Worm (Caenorhabditis elegans) whole organism, midembryonic: ENCODE data around the gene srw-53.

Experiments
- T22C8.4 ChIP-seq: fragments of 200-800 bp; sonication (Bioruptor generic); IDR thresholded peaks from 2 replicates; pipeline ENCODE4 v1.3.6; 2022; ENCODE audit warnings: missing genetic modification characterization, missing compliant biosample characterization
- cog-1 ChIP-seq: sonication (generic microtip); optimal IDR thresholded peaks from 2 replicates; lab custom pipeline; 2016; ENCODE audit warnings: missing genetic modification characterization, missing compliant biosample characterization
- flt-1 ChIP-seq: fragments of 200-800 bp; sonication (Bioruptor generic); IDR thresholded peaks from 2 replicates; pipeline ENCODE4 v1.3.6; 2022; ENCODE audit warnings: missing genetic modification characterization, missing compliant biosample characterization
- klf-2 ChIP-seq: fragments of 200-800 bp; sonication (Bioruptor generic); conservative IDR thresholded peaks from 2 replicates; pipeline ENCODE4 v1.3.6; 2022; ENCODE audit warnings: missing genetic modification reagents, missing genetic modification characterization, missing compliant biosample characterization
- med-1 ChIP-seq: sonication (generic microtip); optimal IDR thresholded peaks from 2 replicates; lab custom pipeline; 2017; ENCODE audit warnings: missing genetic modification characterization, mild to moderate bottlenecking, missing compliant biosample characterization, antibody characterized with exemption, missing genetic modification reagents; ENCODE audit not compliant: insufficient read depth
- ref-1 ChIP-seq: fragments of 200-800 bp; sonication (Bioruptor generic); conservative IDR thresholded peaks from 2 replicates; pipeline ENCODE4 v1.3.6; 2022; ENCODE audit warnings: missing genetic modification reagents, missing genetic modification characterization, missing compliant biosample characterization
- tab-1 ChIP-seq: fragments of 200-800 bp; sonication (Bioruptor generic); IDR thresholded peaks from 2 replicates; pipeline ENCODE4 v1.3.6; 2022; ENCODE audit warnings: missing genetic modification characterization, missing compliant biosample characterization
- ztf-23 ChIP-seq: fragments of 200-800 bp; sonication (Bioruptor generic); IDR thresholded peaks from 2 replicates; pipeline ENCODE4 v1.3.6; 2022; ENCODE audit warnings: missing genetic modification reagents, missing genetic modification characterization, missing compliant biosample characterization
- ztf-29 ChIP-seq: fragments of 200-800 bp; sonication (Bioruptor generic); IDR thresholded peaks from 2 replicates; pipeline ENCODE4 v1.3.6; 2022; ENCODE audit warnings: missing genetic modification reagents, missing genetic modification characterization, missing compliant biosample characterization

Gene srw-53

ce11 chrV:15940254-15940653 is 3.0 kb upstream of the srw-53 start, which contains the start of gene srw-55:
Gene srw-55, minus strand, starts transcription at chrV:15940354.
- TF ChIP-seq T22C8.4 (no peak), tab-1 (GFP tag; lab: Robert Waterston, UW) (no peak), ztf-29 (GFP tag; lab: Robert Waterston, UW) (no peak), cog-1 (no peak), ztf-23 (no peak), ref-1 (GFP tag; lab: Robert Waterston, UW) (no peak), med-1 (GFP tag; lab: Kevin White, UChicago) (no peak), flt-1 (GFP tag; lab: Robert Waterston, UW) (no peak), klf-2 (GFP tag; lab: Robert Waterston, UW) (no peak)

DNA sequence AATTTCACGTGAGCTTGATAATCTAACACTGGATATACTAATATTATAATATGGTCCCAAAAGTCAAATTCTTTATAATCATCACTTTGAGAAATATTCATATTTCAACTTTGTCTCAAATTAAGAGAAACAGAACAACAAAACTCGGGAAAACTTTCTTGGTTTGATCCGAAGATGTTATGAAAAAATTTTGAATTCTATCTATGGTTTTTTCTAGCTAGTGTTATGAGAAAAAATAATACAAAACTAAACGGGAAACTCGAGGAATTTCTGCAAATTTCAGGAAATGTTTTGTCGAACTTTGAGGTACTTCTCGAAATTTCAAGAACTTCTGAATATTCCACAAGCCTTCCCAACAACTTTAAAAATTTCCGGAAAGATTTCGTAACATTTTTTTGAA is 7.7 kb downstream of the srw-53 start, which contains the start of gene srw-59:
TSS of gene srw-59 (minus strand) at position 101 of the 400 bp plus-strand sequence.
- no peak for TF ChIP-seq T22C8.4
- TF ChIP-seq ref-1 (GFP tag; lab: Robert Waterston, UW): no peak
- no peak for TF ChIP-seq tab-1 (GFP tag; lab: Robert Waterston, UW)
- no peak for TF ChIP-seq ztf-23
- TF ChIP-seq cog-1: no peak
- no peak for TF ChIP-seq med-1 (GFP tag; lab: Kevin White, UChicago)
- TF ChIP-seq klf-2 (GFP tag; lab: Robert Waterston, UW): no peak
- no peak for TF ChIP-seq flt-1 (GFP tag; lab: Robert Waterston, UW)
- TF ChIP-seq ztf-29 (GFP tag; lab: Robert Waterston, UW): no peak

- TF ChIP-seq ref-1 (GFP tag; lab: Robert Waterston, UW) (no peak), med-1 (GFP tag; lab: Kevin White, UChicago) (no peak), flt-1 (GFP tag; lab: Robert Waterston, UW) (no peak), ztf-29 (GFP tag; lab: Robert Waterston, UW) (no peak), klf-2 (GFP tag; lab: Robert Waterston, UW) (no peak), ztf-23 (no peak), cog-1 (no peak), tab-1 (GFP tag; lab: Robert Waterston, UW) (no peak), T22C8.4 (no peak)
Observed at ce11 chrV:15952762-15953161, 9.5 kb downstream of the srw-53 start, which contains the start of gene srw-56. Gene srw-56, minus strand, starts transcription at chrV:15952862.

DNA sequence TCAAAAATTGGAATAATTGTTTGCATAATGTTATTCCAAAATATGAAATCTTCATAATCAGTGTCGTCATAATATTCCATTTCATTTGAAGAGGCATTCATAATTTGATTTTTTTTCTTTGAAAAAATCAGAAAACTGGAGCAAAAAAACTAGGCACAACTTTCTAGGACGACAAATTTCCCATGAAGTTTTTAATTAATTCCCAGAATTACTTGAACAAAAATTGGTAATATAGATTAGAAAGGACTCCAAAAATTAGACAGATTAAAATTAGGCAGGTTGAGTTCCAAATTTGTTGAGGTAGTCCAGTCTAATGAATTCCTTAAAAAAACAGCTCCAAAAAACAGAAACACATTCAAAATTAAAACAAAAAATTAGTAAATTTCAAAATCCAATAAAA is 11.7 kb downstream of the srw-53 start, which contains the start of gene srw-57:
TSS of gene srw-57 (minus strand) at position 101 of the 400 bp plus-strand sequence.
- no peak for TF ChIP-seq cog-1
- no peak for TF ChIP-seq klf-2 (GFP tag; lab: Robert Waterston, UW)
- TF ChIP-seq flt-1 (GFP tag; lab: Robert Waterston, UW): no peak
- TF ChIP-seq ztf-29 (GFP tag; lab: Robert Waterston, UW): no peak
- no peak for TF ChIP-seq ref-1 (GFP tag; lab: Robert Waterston, UW)
- TF ChIP-seq tab-1 (GFP tag; lab: Robert Waterston, UW): no peak
- no peak for TF ChIP-seq ztf-23
- TF ChIP-seq med-1 (GFP tag; lab: Kevin White, UChicago): no peak
- no peak for TF ChIP-seq T22C8.4

DNA sequence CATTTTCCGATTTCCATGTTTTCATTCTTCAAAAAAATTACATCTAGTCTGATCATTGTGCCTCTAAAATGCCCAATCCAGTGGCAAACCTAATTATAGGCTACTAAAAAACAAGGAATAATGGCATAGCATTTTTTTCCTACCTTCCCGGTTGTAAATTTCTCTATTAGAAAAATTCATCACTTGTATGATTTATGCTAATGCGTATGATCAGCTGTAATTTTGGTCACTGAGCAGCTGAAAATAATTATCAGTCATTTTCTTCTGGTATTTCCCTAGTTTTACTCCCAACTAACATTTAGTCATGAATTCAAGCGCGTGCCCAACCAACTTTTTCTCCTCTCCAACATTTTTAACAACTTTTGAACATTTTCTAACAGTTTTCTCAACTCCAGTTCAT is 12.3 kb downstream of the srw-53 start, which contains the start of gene srh-186:
TSS of gene srh-186 (plus strand) at position 301 of the 400 bp plus-strand sequence.
- TF ChIP-seq T22C8.4: no peak
- TF ChIP-seq flt-1 (GFP tag; lab: Robert Waterston, UW): no peak
- TF ChIP-seq klf-2 (GFP tag; lab: Robert Waterston, UW): no peak

DNA sequence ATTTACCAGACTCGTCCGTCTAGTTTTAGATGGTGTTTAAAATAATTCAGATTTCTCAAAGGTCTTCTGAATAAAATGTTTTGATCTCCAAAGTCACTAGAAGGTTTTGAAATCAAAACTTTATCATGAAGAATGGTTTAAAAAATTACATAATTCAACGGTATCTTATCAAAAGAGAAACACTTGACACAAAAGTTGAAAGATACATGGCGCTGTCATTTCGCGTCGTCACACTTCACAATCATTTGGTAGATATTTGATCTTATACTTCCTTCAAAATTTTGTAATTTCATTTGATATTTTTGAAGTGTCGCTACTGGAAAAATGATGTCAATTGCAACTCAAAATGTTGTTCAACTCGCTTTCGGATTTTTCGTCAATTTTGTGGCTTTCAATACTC is 13.9 kb downstream of the srw-53 start, which contains the start of gene F36G9.3:
TSS of gene F36G9.3 (plus strand) at position 301 of the 400 bp plus-strand sequence.
- no peak for TF ChIP-seq T22C8.4
- no peak for TF ChIP-seq med-1 (GFP tag; lab: Kevin White, UChicago)
- no peak for TF ChIP-seq ref-1 (GFP tag; lab: Robert Waterston, UW)
- no peak for TF ChIP-seq cog-1
- no peak for TF ChIP-seq ztf-23
- no peak for TF ChIP-seq ztf-29 (GFP tag; lab: Robert Waterston, UW)
- TF ChIP-seq tab-1 (GFP tag; lab: Robert Waterston, UW): no peak
- no peak for TF ChIP-seq klf-2 (GFP tag; lab: Robert Waterston, UW)
- TF ChIP-seq flt-1 (GFP tag; lab: Robert Waterston, UW): no peak

DNA sequence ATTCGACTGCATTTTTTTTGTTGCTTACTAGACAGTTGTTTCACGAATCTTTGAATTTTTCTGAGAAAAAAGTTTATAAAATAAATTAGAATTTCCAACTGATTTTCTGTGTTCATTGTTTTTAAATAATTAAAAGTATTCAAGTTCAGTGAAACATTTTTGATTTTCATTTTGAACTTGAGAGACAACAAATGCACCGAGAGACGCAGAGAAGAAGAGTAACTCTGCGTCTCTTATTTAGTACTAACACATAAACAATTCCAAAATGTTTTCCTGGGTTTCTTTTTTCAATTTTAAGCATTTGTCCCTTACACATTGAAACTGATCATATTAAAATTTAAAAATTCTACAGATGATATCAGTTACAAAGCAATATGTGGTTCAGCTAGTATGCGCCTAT is 16.2 kb downstream of the srw-53 start:
- TF ChIP-seq T22C8.4 (no peak), klf-2 (GFP tag; lab: Robert Waterston, UW) (no peak), ztf-29 (GFP tag; lab: Robert Waterston, UW) (no peak), med-1 (GFP tag; lab: Kevin White, UChicago) (no peak), tab-1 (GFP tag; lab: Robert Waterston, UW) (no peak), ref-1 (GFP tag; lab: Robert Waterston, UW) (no peak), ztf-23 (no peak), cog-1 (no peak), flt-1 (GFP tag; lab: Robert Waterston, UW) (no peak)

ce11 chrV:15965114-15965513 is 21.9 kb downstream of the srw-53 start, which contains the start of gene sri-2:
Gene sri-2, minus strand, starts transcription at chrV:15965214.
- TF ChIP-seq med-1 (GFP tag; lab: Kevin White, UChicago) (no peak), flt-1 (GFP tag; lab: Robert Waterston, UW) (no peak), ztf-23 (no peak), ref-1 (GFP tag; lab: Robert Waterston, UW) (no peak), tab-1 (GFP tag; lab: Robert Waterston, UW) (no peak)

- TF ChIP-seq ztf-29 (GFP tag; lab: Robert Waterston, UW): no peak
Observed at ce11 chrV:15967542-15967941, 24.3 kb downstream of the srw-53 start, which contains the start of gene sri-1. Gene sri-1, minus strand, starts transcription at chrV:15967642.

- no peak for TF ChIP-seq ref-1 (GFP tag; lab: Robert Waterston, UW)
- no peak for TF ChIP-seq klf-2 (GFP tag; lab: Robert Waterston, UW)
- no peak for TF ChIP-seq T22C8.4
- TF ChIP-seq ztf-29 (GFP tag; lab: Robert Waterston, UW): no peak
- no peak for TF ChIP-seq cog-1
- no peak for TF ChIP-seq tab-1 (GFP tag; lab: Robert Waterston, UW)
- no peak for TF ChIP-seq ztf-23
- TF ChIP-seq med-1 (GFP tag; lab: Kevin White, UChicago): no peak
- no peak for TF ChIP-seq flt-1 (GFP tag; lab: Robert Waterston, UW)
Observed at ce11 chrV:15969653-15970052, 26.4 kb downstream of the srw-53 start, which contains the start of gene F36G9.7. Gene F36G9.7, minus strand, starts transcription at chrV:15969753.
